Worm (Caenorhabditis elegans): ENCODE measurements around the gene C34H4.1.

The C34H4.1 gene

ce11 chrIV:1549095-1550093, 6.0 kb upstream of the C34H4.1 start:
- peak; percentile 6 for TF ChIP-seq chd-7 (tag; optimal IDR thresholded peaks at IDR 0.05)
- TF ChIP-seq dpl-1 (GFP tag; optimal IDR thresholded peaks at IDR 0.05): no peak
- TF ChIP-seq unc-62 (GFP tag; optimal IDR thresholded peaks at IDR 0.05): no peak
- 0 out of 2 replicates have a peak, but pooled peaks have one; percentile 36 for TF ChIP-seq lin-26 (GFP tag; IDR thresholded peaks at IDR 0.05)
- peak; percentile 97 for TF ChIP-seq zfh-2 (GFP tag; conservative IDR thresholded peaks at IDR 0.05)
- no peak for TF ChIP-seq F55B11.4 (tag; optimal IDR thresholded peaks at IDR 0.05; ENCODE audit: borderline replicate concordance, insufficient read depth)
- no peak for TF ChIP-seq madf-6 (GFP tag; IDR thresholded peaks at IDR 0.05)
- peak; percentile 99 for TF ChIP-seq egrh-3 (GFP tag; IDR thresholded peaks at IDR 0.05)
- 0 out of 2 replicates have a peak, but pooled peaks have one; percentile 46 for TF ChIP-seq Y56A3A.18 (GFP tag; IDR thresholded peaks at IDR 0.05)
- peak; percentile 43; the same call in 1 of the 2 replicates for TF ChIP-seq mcd-1 (GFP tag; IDR thresholded peaks at IDR 0.05)
- no peak for TF ChIP-seq madf-10 (tag; optimal IDR thresholded peaks at IDR 0.05)

ce11 chrIV:1550131-1550530, 5.2 kb upstream of the C34H4.1 start, which contains the start of gene C34H4.5:
TSS of gene C34H4.5 (minus strand) at chrIV:1550231.
- TF ChIP-seq F22D6.2 (tag; optimal IDR thresholded peaks at IDR 0.05) (no peak), tbx-9 (tag; optimal IDR thresholded peaks at IDR 0.05; ENCODE audit: borderline replicate concordance) (no peak), nfya-2 (GFP tag; IDR thresholded peaks at IDR 0.05) (no peak), ceh-27 (GFP tag; optimal IDR thresholded peaks at IDR 0.05) (no peak), mel-28 (tag; optimal IDR thresholded peaks at IDR 0.05; ENCODE audit: borderline replicate concordance) (no peak), rcor-1 (GFP tag; IDR thresholded peaks at IDR 0.05) (no peak), pha-4 (tag; optimal IDR thresholded peaks at IDR 0.05) (no peak), let-607 (tag; optimal IDR thresholded peaks at IDR 0.05) (no peak), gei-17 (GFP tag; optimal IDR thresholded peaks at IDR 0.05) (no peak), attf-6 (GFP tag; IDR thresholded peaks at IDR 0.05) (no peak), F10E7.11 (tag; optimal IDR thresholded peaks at IDR 0.05) (no peak)

- TF ChIP-seq nhr-80 (tag; optimal IDR thresholded peaks at IDR 0.05) (peak; percentile 37), Y67H2A.10 (GFP tag; conservative IDR thresholded peaks at IDR 0.05) (no peak)
Measured at ce11 chrIV:1550578-1550977, 4.8 kb upstream of the C34H4.1 start, which contains the start of gene tag-244. TSS of gene tag-244 (plus strand) at chrIV:1550878.

ce11 chrIV:1553195-1553918, 2.0 kb upstream of the C34H4.1 start, which contains the start of gene C34H4.2:
TSS of gene C34H4.2 (plus strand) at chrIV:1553752.
- TF ChIP-seq nhr-80 (tag; optimal IDR thresholded peaks at IDR 0.05): peak; percentile 46
- TF ChIP-seq efl-1 (GFP tag; optimal IDR thresholded peaks at IDR 0.05): no peak

- TF ChIP-seq rpc-1 (optimal IDR thresholded peaks at IDR 0.05) (no peak), rpc-1 (tag; optimal IDR thresholded peaks at IDR 0.05) (no peak), nhr-80 (tag; optimal IDR thresholded peaks at IDR 0.05) (peak; percentile 24), unc-62 (GFP tag; optimal IDR thresholded peaks at IDR 0.05) (no peak)
Measured at ce11 chrIV:1559931-1560330, 4.6 kb downstream of the C34H4.1 start, which contains the start of gene Y41D4B.17. TSS of gene Y41D4B.17 (plus strand) at chrIV:1560104.

All from whole organism, young adult.